Fruit fly (Drosophila melanogaster): ENCODE data around the gene pon.

dm6 chrX:4614325-4614724 lies 21.8 kb upstream of the pon start:
- TF ChIP-seq CG8478 (optimal IDR thresholded peaks at IDR 0.05) (no peak), CTCF (optimal IDR thresholded peaks at IDR 0.05) (no peak)
